Worm (Caenorhabditis elegans) whole organism, L2 larva: ENCODE measurements around the gene math-14.

ENCODE experiments used
- C34F6.9 ChIP-seq: fragments of 150-350 bp; optimal IDR thresholded peaks from 2 replicates; lab custom pipeline; 2014; ENCODE audit warnings: missing biosample characterization, missing genetic modification characterization
- F13H6.1 ChIP-seq: sonication (generic microtip); optimal IDR thresholded peaks from 2 replicates; lab custom pipeline; 2016; ENCODE audit warnings: missing genetic modification characterization, missing compliant biosample characterization
- ZK546.5 ChIP-seq: sonication (generic microtip); optimal IDR thresholded peaks from 2 replicates; lab custom pipeline; 2017; ENCODE audit warnings: missing biosample characterization, missing genetic modification characterization
- alr-1 ChIP-seq: fragments of 150-350 bp; optimal IDR thresholded peaks from 2 replicates; lab custom pipeline; 2014; ENCODE audit warnings: missing biosample characterization, missing genetic modification characterization
- aly-2 ChIP-seq: fragments of 150-350 bp; optimal IDR thresholded peaks from 2 replicates; lab custom pipeline; 2014; ENCODE audit warnings: missing biosample characterization, missing genetic modification characterization
- ama-1 ChIP-seq: fragments of 150-350 bp; optimal IDR thresholded peaks from 2 replicates; lab custom pipeline; 2018; ENCODE audit warnings: inconsistent platforms
- blmp-1 ChIP-seq: sonication (generic microtip); optimal IDR thresholded peaks from 2 replicates; lab custom pipeline; 2017; ENCODE audit warnings: missing genetic modification characterization, mild to moderate bottlenecking, missing compliant biosample characterization, antibody characterized with exemption, moderate library complexity; ENCODE audit not compliant: insufficient read depth
- ceh-16 ChIP-seq: fragments of 150-350 bp; optimal IDR thresholded peaks from 2 replicates; lab custom pipeline; 2014; ENCODE audit warnings: missing biosample characterization, missing genetic modification characterization
- crh-2 ChIP-seq: sonication (generic microtip); optimal IDR thresholded peaks from 2 replicates; lab custom pipeline; 2017; ENCODE audit warnings: missing biosample characterization, missing genetic modification characterization
- dmd-4 ChIP-seq: sonication (generic microtip); optimal IDR thresholded peaks from 2 replicates; lab custom pipeline; 2017; ENCODE audit warnings: missing biosample characterization, missing genetic modification characterization
- egl-27 ChIP-seq: sonication (generic microtip); optimal IDR thresholded peaks from 3 replicates; lab custom pipeline; 2017; ENCODE audit warnings: missing biosample characterization, missing genetic modification reagents, missing genetic modification characterization
- elt-1 ChIP-seq: fragments of 150-350 bp; optimal IDR thresholded peaks from 2 replicates; lab custom pipeline; 2014; ENCODE audit warnings: missing biosample characterization, missing genetic modification characterization
- fos-1 ChIP-seq: fragments of 150-350 bp; optimal IDR thresholded peaks from 2 replicates; lab custom pipeline; 2014; ENCODE audit warnings: missing biosample characterization, missing genetic modification characterization
- gmeb-1 ChIP-seq: fragments of 150-350 bp; optimal IDR thresholded peaks from 2 replicates; lab custom pipeline; 2014; ENCODE audit warnings: missing biosample characterization, missing genetic modification characterization
- lin-11 ChIP-seq: fragments of 150-350 bp; sonication (generic microtip); optimal IDR thresholded peaks from 2 replicates; lab custom pipeline; 2014; ENCODE audit warnings: missing biosample characterization, missing genetic modification characterization, inconsistent platforms, mixed read lengths
- lin-39 ChIP-seq: fragments of 150-350 bp; optimal IDR thresholded peaks from 2 replicates; lab custom pipeline; 2014; ENCODE audit warnings: missing biosample characterization, missing genetic modification reagents, missing genetic modification characterization
- lsy-2 ChIP-seq, 2 experiments: fragments of 150-350 bp in 1 of 2; sonication (generic microtip) in 1 of 2; optimal IDR thresholded peaks; 2 replicates each; lab custom pipeline; 2014 to 2017; ENCODE audit warnings: missing biosample characterization in 2 of 2, missing genetic modification characterization in 2 of 2
- mab-5 ChIP-seq: fragments of 150-350 bp; optimal IDR thresholded peaks from 2 replicates; lab custom pipeline; 2014; ENCODE audit warnings: missing biosample characterization, missing genetic modification characterization
- mbf-1 ChIP-seq: sonication (generic microtip); optimal IDR thresholded peaks from 2 replicates; lab custom pipeline; 2017; ENCODE audit warnings: missing biosample characterization, missing genetic modification characterization
- mdl-1 ChIP-seq, 2 experiments: fragments of 150-350 bp in 1 of 2; sonication (generic microtip) in 1 of 2; optimal IDR thresholded peaks; 2 replicates each; lab custom pipeline; 2017; ENCODE audit warnings: missing biosample characterization in 2 of 2, missing genetic modification characterization in 2 of 2
- nhr-10 ChIP-seq: sonication (generic microtip); optimal IDR thresholded peaks from 2 replicates; lab custom pipeline; 2017; ENCODE audit warnings: missing biosample characterization, missing genetic modification characterization
- nhr-11 ChIP-seq: fragments of 150-350 bp; optimal IDR thresholded peaks from 2 replicates; lab custom pipeline; 2014; ENCODE audit warnings: missing biosample characterization, missing genetic modification characterization
- nhr-12 ChIP-seq: fragments of 150-350 bp; optimal IDR thresholded peaks from 2 replicates; lab custom pipeline; 2014; ENCODE audit warnings: missing biosample characterization, missing genetic modification characterization
- nhr-129 ChIP-seq: fragments of 150-350 bp; optimal IDR thresholded peaks from 2 replicates; lab custom pipeline; 2014; ENCODE audit warnings: missing biosample characterization, missing genetic modification characterization
- nhr-21 ChIP-seq: fragments of 150-350 bp; optimal IDR thresholded peaks from 2 replicates; lab custom pipeline; 2014; ENCODE audit warnings: missing biosample characterization, missing genetic modification characterization
- nhr-23 ChIP-seq: fragments of 150-350 bp; optimal IDR thresholded peaks from 2 replicates; lab custom pipeline; 2014; ENCODE audit warnings: missing biosample characterization, missing genetic modification reagents, missing genetic modification characterization
- nhr-237 ChIP-seq: fragments of 150-350 bp; optimal IDR thresholded peaks from 2 replicates; lab custom pipeline; 2014; ENCODE audit warnings: missing biosample characterization, missing genetic modification characterization
- nhr-6 ChIP-seq: fragments of 150-350 bp; optimal IDR thresholded peaks from 2 replicates; lab custom pipeline; 2014; ENCODE audit warnings: missing biosample characterization, missing genetic modification characterization
- nhr-77 ChIP-seq: fragments of 150-350 bp; optimal IDR thresholded peaks from 2 replicates; lab custom pipeline; 2014; ENCODE audit warnings: missing biosample characterization, missing genetic modification characterization
- peb-1 ChIP-seq: fragments of 150-350 bp; optimal IDR thresholded peaks from 2 replicates; lab custom pipeline; 2014; ENCODE audit warnings: missing biosample characterization, missing genetic modification characterization
- sem-4 ChIP-seq: fragments of 150-350 bp; optimal IDR thresholded peaks from 2 replicates; lab custom pipeline; 2014; ENCODE audit warnings: missing biosample characterization, missing genetic modification reagents, missing genetic modification characterization
- snpc-4 ChIP-seq: fragments of 150-350 bp; optimal IDR thresholded peaks from 2 replicates; lab custom pipeline; 2014; ENCODE audit warnings: missing biosample characterization, missing genetic modification characterization
- unc-55 ChIP-seq: fragments of 150-350 bp; sonication (generic microtip); optimal IDR thresholded peaks from 3 replicates; lab custom pipeline; 2014; ENCODE audit warnings: missing biosample characterization, missing genetic modification reagents, missing genetic modification characterization
- unc-62 ChIP-seq: fragments of 150-350 bp; optimal IDR thresholded peaks from 2 replicates; lab custom pipeline; 2014; ENCODE audit warnings: missing biosample characterization, missing genetic modification reagents, missing genetic modification characterization
- zag-1 ChIP-seq: fragments of 150-350 bp; optimal IDR thresholded peaks from 2 replicates; lab custom pipeline; 2014; ENCODE audit warnings: missing biosample characterization, missing genetic modification characterization
- ztf-1 ChIP-seq: fragments of 200-800 bp; sonication (Bioruptor generic); conservative IDR thresholded peaks from 2 replicates; pipeline ENCODE4 v1.3.6; 2022; ENCODE audit warnings: missing genetic modification characterization, missing compliant biosample characterization
- ztf-4 ChIP-seq: fragments of 150-350 bp; optimal IDR thresholded peaks from 2 replicates; lab custom pipeline; 2014; ENCODE audit warnings: missing biosample characterization, missing genetic modification characterization

The math-14 gene

DNA sequence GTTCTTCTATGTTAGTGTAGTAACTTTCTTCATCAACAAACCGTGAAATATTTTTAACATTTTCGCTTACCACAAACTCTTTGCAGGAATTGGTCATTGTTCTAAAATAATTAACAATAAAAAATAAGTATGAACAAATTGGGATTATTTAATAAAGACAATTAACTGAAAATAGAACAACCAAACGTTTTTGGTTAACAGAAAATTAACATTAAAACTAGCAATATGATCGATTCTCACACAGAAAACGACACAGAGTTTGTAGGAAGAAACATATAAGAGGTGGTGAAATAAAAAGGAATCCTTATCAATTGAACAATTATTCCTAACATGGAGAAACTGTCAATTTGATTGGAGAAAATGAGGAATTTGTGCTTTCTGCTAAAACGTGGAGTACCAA lies 9.4 kb downstream of the math-14 start, which contains the start of gene math-16:
Gene math-16, minus strand, starts transcription at position 101 of the 400 bp plus-strand sequence.
- TF ChIP-seq nhr-10 (tag; lab: Kevin White, UChicago) (no peak), fos-1 (tag; lab: Kevin White, UChicago) (no peak), mab-5 (no peak), aly-2 (tag; lab: Kevin White, UChicago) (no peak), unc-55 (GFP tag; lab: Kevin White, UChicago) (no peak), crh-2 (tag; lab: Kevin White, UChicago) (no peak)

ce11 chrII:1882705-1883104 lies 13.5 kb downstream of the math-14 start, which contains the start of gene math-5:
Gene math-5 (minus strand): TSS chrII:1882805.
- TF ChIP-seq mbf-1 (tag; lab: Kevin White, UChicago) (no peak), ztf-4 (tag; lab: Kevin White, UChicago) (no peak), zag-1 (tag; lab: Kevin White, UChicago) (no peak), lsy-2 (tag; optimal IDR thresholded peaks at IDR 0.05; lab: Kevin White, UChicago) (no peak), ama-1 (lab: Kevin White, UChicago) (no peak), mab-5 (no peak), egl-27 (tag; lab: Kevin White, UChicago) (no peak), nhr-23 (tag; lab: Kevin White, UChicago) (no peak), nhr-237 (no peak), nhr-77 (no peak), nhr-129 (tag; lab: Kevin White, UChicago) (no peak), ZK546.5 (tag; lab: Kevin White, UChicago) (no peak), mdl-1 (tag; optimal IDR thresholded peaks at IDR 0.05; lab: Kevin White, UChicago) (no peak), dmd-4 (tag; lab: Kevin White, UChicago) (no peak), C34F6.9 (tag; lab: Kevin White, UChicago) (no peak), nhr-21 (tag; lab: Kevin White, UChicago) (no peak), ztf-1 (GFP tag; lab: Robert Waterston, UW) (no peak), F13H6.1 (no peak), nhr-10 (tag; lab: Kevin White, UChicago) (no peak)

DNA sequence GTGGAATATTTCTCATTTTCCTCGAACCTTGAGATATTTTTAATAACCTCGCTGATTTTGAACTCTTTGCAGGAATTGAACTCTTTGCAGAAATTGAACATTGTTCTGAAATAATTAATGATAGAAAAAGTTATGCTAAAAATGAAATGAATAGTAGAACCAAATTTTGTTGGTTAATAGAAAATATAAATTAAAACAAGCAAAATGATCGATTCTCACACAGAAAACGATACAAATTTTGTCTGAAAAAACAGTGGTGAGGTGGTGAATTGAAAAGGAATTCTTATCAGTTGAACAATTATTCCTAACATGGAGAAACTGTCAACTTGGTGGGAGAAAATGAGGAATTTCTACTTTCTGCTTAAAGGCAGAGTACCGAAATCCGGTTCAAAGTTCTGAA lies 15.4 kb downstream of the math-14 start, which contains the start of gene math-6:
Gene math-6, minus strand, starts transcription at position 101 of the 400 bp plus-strand sequence.
- TF ChIP-seq nhr-11 (tag; lab: Kevin White, UChicago), result no peak
- no peak for TF ChIP-seq gmeb-1 (tag; lab: Kevin White, UChicago)
- no peak for TF ChIP-seq ztf-1 (GFP tag; lab: Robert Waterston, UW)
- no peak for TF ChIP-seq nhr-77
- no peak for TF ChIP-seq mdl-1 (tag; optimal IDR thresholded peaks at IDR 0.05; lab: Kevin White, UChicago)
- TF ChIP-seq egl-27 (tag; lab: Kevin White, UChicago), result no peak
- TF ChIP-seq mab-5, result no peak
- no peak for TF ChIP-seq ama-1 (lab: Kevin White, UChicago)
- no peak for TF ChIP-seq F13H6.1
- no peak for TF ChIP-seq unc-62 (GFP tag; lab: Kevin White, UChicago)
- TF ChIP-seq aly-2 (tag; lab: Kevin White, UChicago), result no peak
- no peak for TF ChIP-seq nhr-21 (tag; lab: Kevin White, UChicago)
- no peak for TF ChIP-seq nhr-23 (tag; lab: Kevin White, UChicago)
- TF ChIP-seq crh-2 (tag; lab: Kevin White, UChicago), result no peak
- no peak for TF ChIP-seq alr-1 (tag; lab: Kevin White, UChicago)
- TF ChIP-seq fos-1 (tag; lab: Kevin White, UChicago), result no peak
- no peak for TF ChIP-seq unc-55 (GFP tag; lab: Kevin White, UChicago)
- TF ChIP-seq snpc-4 (tag; lab: Kevin White, UChicago), result no peak
- no peak for TF ChIP-seq C34F6.9 (tag; lab: Kevin White, UChicago)
- no peak for TF ChIP-seq nhr-129 (tag; lab: Kevin White, UChicago)

DNA sequence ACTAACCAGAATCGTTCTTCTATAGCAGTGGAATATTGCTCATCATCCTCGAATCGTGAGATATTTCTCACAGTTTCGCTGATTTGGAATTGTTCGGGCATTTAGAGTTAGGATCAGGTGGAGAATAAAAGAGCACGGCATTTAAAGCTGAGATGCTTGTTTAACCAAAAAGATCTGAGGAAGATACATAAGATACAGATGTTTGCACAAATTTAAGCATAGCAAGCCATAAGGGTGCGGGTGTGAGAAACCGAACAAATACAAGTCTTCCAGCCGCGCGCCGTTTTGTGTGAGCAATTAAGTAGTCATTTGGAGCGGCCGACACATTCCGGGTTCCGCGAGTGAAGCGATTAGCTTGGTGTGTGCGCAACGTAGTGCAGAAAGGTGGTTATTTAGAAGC lies 17.2 kb downstream of the math-14 start, which contains the start of gene math-7:
Gene math-7, minus strand, starts transcription at position 101 of the 400 bp plus-strand sequence.
- TF ChIP-seq peb-1 (no peak), nhr-21 (tag; lab: Kevin White, UChicago) (no peak), zag-1 (tag; lab: Kevin White, UChicago) (no peak), C34F6.9 (tag; lab: Kevin White, UChicago) (no peak), snpc-4 (tag; lab: Kevin White, UChicago) (no peak), mab-5 (no peak), nhr-6 (no peak), nhr-12 (tag; lab: Kevin White, UChicago) (no peak), egl-27 (tag; lab: Kevin White, UChicago) (no peak), lin-11 (tag; lab: Kevin White, UChicago) (no peak), blmp-1 (tag; lab: Kevin White, UChicago) (no peak), elt-1 (tag; lab: Kevin White, UChicago) (no peak), lsy-2 (tag; optimal IDR thresholded peaks at IDR 0.05; lab: Kevin White, UChicago) (no peak), gmeb-1 (tag; lab: Kevin White, UChicago) (no peak), lin-39 (tag; lab: Kevin White, UChicago) (no peak), ceh-16 (tag; lab: Kevin White, UChicago) (no peak), unc-62 (GFP tag; lab: Kevin White, UChicago) (no peak), mdl-1 (tag; optimal IDR thresholded peaks at IDR 0.05; lab: Kevin White, UChicago) (no peak), nhr-23 (tag; lab: Kevin White, UChicago) (no peak), sem-4 (tag; lab: Kevin White, UChicago) (no peak)
